Worm (Caenorhabditis elegans): ENCODE results near the gene C01G6.3.

DNA sequence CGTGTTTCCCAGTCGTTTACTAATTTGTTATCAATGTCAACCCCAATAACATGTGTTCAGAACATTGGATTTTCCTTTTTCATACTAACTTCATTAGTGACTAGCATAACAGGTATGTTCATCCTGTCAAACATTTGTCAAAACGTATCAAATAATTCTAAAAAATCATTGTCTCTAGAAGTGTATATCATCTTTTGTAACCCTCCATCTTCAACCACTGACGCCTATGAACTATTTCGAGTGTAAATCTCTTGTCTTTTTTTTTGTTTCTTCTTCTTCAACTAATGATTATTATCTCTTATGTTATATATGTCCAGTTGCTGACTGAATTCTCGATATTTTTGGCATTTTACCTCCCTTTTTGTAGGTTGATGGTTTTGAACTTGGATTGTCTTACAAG, 32.0 kb upstream of the C01G6.3 start:
- TF ChIP-seq ref-1 (GFP tag; conservative IDR thresholded peaks at IDR 0.05) (no peak), klf-2 (GFP tag; conservative IDR thresholded peaks at IDR 0.05) (no peak)
